Fruit fly (Drosophila melanogaster) whole organism, adult: ENCODE data around the gene COX4.

Source experiments
- CG5204 ChIP-seq: fragments of 200-800 bp; sonication (Bioruptor generic); optimal IDR thresholded peaks from 2 replicates; lab custom pipeline; 2016; ENCODE audit warnings: missing biosample characterization, missing genetic modification characterization
- CG7045 ChIP-seq: fragments of 200-800 bp; sonication (Bioruptor generic); optimal IDR thresholded peaks from 2 replicates; lab custom pipeline; 2017; ENCODE audit warnings: missing biosample characterization, mild to moderate bottlenecking, missing genetic modification characterization
- toe ChIP-seq: fragments of 200-800 bp; sonication (Bioruptor generic); optimal IDR thresholded peaks from 2 replicates; lab custom pipeline; 2016; ENCODE audit warnings: missing biosample characterization, missing genetic modification characterization

- TF ChIP-seq CG7045 (GFP tag; lab: Kevin White, UChicago) = no peak
- TF ChIP-seq CG5204 (GFP tag; lab: Kevin White, UChicago) = no peak
- TF ChIP-seq toe (GFP tag; lab: Kevin White, UChicago) = no peak
Measured at dm6 chr2L:19967390-19967789, 8.9 kb downstream of the COX4 start, which contains the start of gene Hf.
